Fruit fly (Drosophila melanogaster): Measurements from ENCODE around the gene lsn.
A peak's percentile ranks its signal among the peaks of the same experiment; 100 is the strongest.

lsn gene

dm6 chr3R:21862137-21862850 lies 2.7 kb upstream of the lsn start (continued):
- TF ChIP-seq lbe (GFP tag; optimal IDR thresholded peaks at IDR 0.05) (no peak), YL-1 (GFP tag; optimal IDR thresholded peaks at IDR 0.05) (peak; percentile 46), dmrt11E (tag; optimal IDR thresholded peaks at IDR 0.05) (peak; percentile 90), gt (GFP tag; IDR thresholded peaks at IDR 0.05) (peak; percentile 52), CG13296 (GFP tag; optimal IDR thresholded peaks at IDR 0.05) (no peak), ara (GFP tag; IDR thresholded peaks at IDR 0.05) (peak; percentile 90), Blimp-1 (GFP tag; optimal IDR thresholded peaks at IDR 0.05) (peak; percentile 74), Chrac-16 (GFP tag; optimal IDR thresholded peaks at IDR 0.05) (peak; percentile 72), nom (GFP tag; optimal IDR thresholded peaks at IDR 0.05) (no peak), CG10462 (GFP tag; optimal IDR thresholded peaks at IDR 0.05) (peak; percentile 67), lab (GFP tag; optimal IDR thresholded peaks at IDR 0.05) (peak; percentile 46), klu (GFP tag; IDR thresholded peaks at IDR 0.05) (no peak), CG32772 (GFP tag; IDR thresholded peaks at IDR 0.05) (peak; percentile 73), gsb-n (tag; optimal IDR thresholded peaks at IDR 0.05) (peak; percentile 94), CG6254 (GFP tag; optimal IDR thresholded peaks at IDR 0.05) (peak; percentile 63), kay (GFP tag; optimal IDR thresholded peaks at IDR 0.05) (peak; percentile 41), D (optimal IDR thresholded peaks at IDR 0.05) (no peak), D (GFP tag; optimal IDR thresholded peaks at IDR 0.05) (peak; percentile 80), CG2712 (tag; optimal IDR thresholded peaks at IDR 0.05) (peak; percentile 92), CG16863 (GFP tag; optimal IDR thresholded peaks at IDR 0.05) (peak; percentile 26), Sox100B (GFP tag; optimal IDR thresholded peaks at IDR 0.05) (peak; percentile 73), Hr3 (GFP tag; optimal IDR thresholded peaks at IDR 0.05) (peak; percentile 77), CG3726 (GFP tag; IDR thresholded peaks at IDR 0.05) (0 out of 3 replicates have a peak, but pooled peaks have one; percentile 59), CG8089 (GFP tag; optimal IDR thresholded peaks at IDR 0.05) (peak; percentile 11), nerfin-1 (tag; optimal IDR thresholded peaks at IDR 0.05) (peak; percentile 79), CG7556 (GFP tag; optimal IDR thresholded peaks at IDR 0.05) (peak; percentile 90), TFAM (GFP tag; optimal IDR thresholded peaks at IDR 0.05) (peak; percentile 11), wor (GFP tag; IDR thresholded peaks at IDR 0.05) (peak; percentile 74; the same call in 1 of the 2 replicates), Sox102F (GFP tag; optimal IDR thresholded peaks at IDR 0.05) (peak; percentile 94), CG8765 (GFP tag; IDR thresholded peaks at IDR 0.05) (no peak), CG15269 (tag; optimal IDR thresholded peaks at IDR 0.05) (peak; percentile 74), CG4424 (GFP tag; optimal IDR thresholded peaks at IDR 0.05) (peak; percentile 64), CG11504 (tag; optimal IDR thresholded peaks at IDR 0.05) (peak; percentile 81), gfzf (GFP tag; optimal IDR thresholded peaks at IDR 0.05) (no peak), MBD-R2 (GFP tag; IDR thresholded peaks at IDR 0.05) (no peak), Bgb (GFP tag; IDR thresholded peaks at IDR 0.05; ENCODE audit: partially characterized antibody) (no peak), fd96Cb (tag; optimal IDR thresholded peaks at IDR 0.05) (peak; percentile 75), CG1024 (GFP tag; IDR thresholded peaks at IDR 0.05) (no peak), CG3281 (GFP tag; optimal IDR thresholded peaks at IDR 0.05) (peak; percentile 4), CG4404 (GFP tag; IDR thresholded peaks at IDR 0.05) (peak; percentile 32; the same call in 1 of the 2 replicates), CG17328 (GFP tag; IDR thresholded peaks at IDR 0.05) (peak; percentile 89), sens-2 (GFP tag; IDR thresholded peaks at IDR 0.05) (peak; percentile 80), bbx (GFP tag; IDR thresholded peaks at IDR 0.05; ENCODE audit: partially characterized antibody) (no peak), sim (GFP tag; IDR thresholded peaks at IDR 0.05) (peak; percentile 59; the same call in 1 of the 2 replicates), Pdp1 (GFP tag; optimal IDR thresholded peaks at IDR 0.05) (peak in 1 of 2 experiments; percentile 74), pros (GFP tag; optimal IDR thresholded peaks at IDR 0.05) (peak; percentile 57), HmgZ (tag; optimal IDR thresholded peaks at IDR 0.05) (peak; percentile 11), pfk (GFP tag; optimal IDR thresholded peaks at IDR 0.05) (no peak), dimm (GFP tag; IDR thresholded peaks at IDR 0.05) (peak; percentile 74)
